Worm (Caenorhabditis elegans) whole organism, L4 larva: ENCODE results near the gene ZK813.7.

ENCODE experiments used
- D1046.2 ChIP-seq: fragments of 200-800 bp; sonication (Bioruptor generic); IDR thresholded peaks from 2 replicates; pipeline ENCODE4 v1.3.6; 2022; ENCODE audit warnings: missing genetic modification characterization, missing compliant biosample characterization
- Y105C5A.15 ChIP-seq: fragments of 200-800 bp; sonication (Bioruptor generic); IDR thresholded peaks from 2 replicates; pipeline ENCODE4 v1.3.6; 2022; ENCODE audit warnings: missing genetic modification characterization, missing compliant biosample characterization
- daf-12 ChIP-seq: fragments of 150-350 bp; optimal IDR thresholded peaks from 2 replicates; lab custom pipeline; 2014; ENCODE audit warnings: missing biosample characterization, missing genetic modification reagents, missing genetic modification characterization
- hmg-1.1 ChIP-seq: fragments of 200-800 bp; sonication (Bioruptor generic); IDR thresholded peaks from 2 replicates; pipeline ENCODE4 v1.3.6; 2022; ENCODE audit warnings: missing genetic modification reagents, missing genetic modification characterization, missing compliant biosample characterization
- lsy-2 ChIP-seq, 2 experiments: fragments of 150-350 bp in 1 of 2; sonication (generic microtip) in 1 of 2; optimal IDR thresholded peaks; 2 replicates each; lab custom pipeline; 2014 to 2017; ENCODE audit warnings: missing biosample characterization in 2 of 2, missing genetic modification characterization in 2 of 2
- mdt-29 ChIP-seq: fragments of 200-800 bp; sonication (Bioruptor generic); IDR thresholded peaks from 2 replicates; pipeline ENCODE4 v1.3.6; 2022; ENCODE audit warnings: missing genetic modification reagents, missing genetic modification characterization, missing compliant biosample characterization
- nhr-10 ChIP-seq: fragments of 150-350 bp; optimal IDR thresholded peaks from 2 replicates; lab custom pipeline; 2014; ENCODE audit warnings: missing biosample characterization, missing genetic modification characterization
- nhr-237 ChIP-seq: sonication (generic microtip); optimal IDR thresholded peaks from 2 replicates; lab custom pipeline; 2017; ENCODE audit warnings: missing biosample characterization, missing genetic modification characterization

DNA sequence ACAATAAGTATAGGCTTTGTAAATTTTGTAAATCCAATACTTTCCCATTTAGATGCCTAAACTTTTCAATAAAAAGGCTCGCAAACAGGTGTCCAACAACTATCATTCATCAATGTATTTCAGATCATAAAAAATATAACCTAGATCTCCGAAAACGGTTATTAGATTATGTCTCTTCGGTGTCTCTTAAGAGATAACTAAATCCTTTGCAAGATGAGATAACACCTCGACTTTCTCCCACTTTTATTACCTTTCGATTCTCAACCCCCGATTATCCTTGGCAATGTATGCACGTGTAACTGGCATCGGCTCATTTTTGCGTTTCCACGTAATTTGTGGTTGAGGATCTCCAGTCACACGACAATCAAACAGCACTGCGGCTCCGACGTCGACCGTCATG lies 17.5 kb downstream of the ZK813.7 start:
- no peak for TF ChIP-seq nhr-237
- no peak for TF ChIP-seq mdt-29
- no peak for TF ChIP-seq hmg-1.1 (GFP tag; lab: Robert Waterston, UW)
- no peak for TF ChIP-seq lsy-2 (tag; optimal IDR thresholded peaks at IDR 0.05; lab: Kevin White, UChicago)
- no peak for TF ChIP-seq D1046.2 (GFP tag; lab: Robert Waterston, UW)
- no peak for TF ChIP-seq Y105C5A.15
- TF ChIP-seq daf-12 (tag; lab: Kevin White, UChicago) = no peak
- no peak for TF ChIP-seq nhr-10
